Fruit fly (Drosophila melanogaster) whole organism, embryonic: ENCODE results near the gene TFAM.

Source experiments
- Sry-δ ChIP-seq: fragments of 200-800 bp; sonication (Bioruptor generic); optimal IDR thresholded peaks from 2 replicates; lab custom pipeline; 2016; ENCODE audit warnings: missing biosample characterization, missing genetic modification characterization
- gt ChIP-seq: fragments of 200-800 bp; sonication (Bioruptor generic); IDR thresholded peaks from 2 replicates; pipeline ENCODE4 v1.3.6; 2022; ENCODE audit warnings: missing biosample characterization, missing genetic modification characterization

DNA sequence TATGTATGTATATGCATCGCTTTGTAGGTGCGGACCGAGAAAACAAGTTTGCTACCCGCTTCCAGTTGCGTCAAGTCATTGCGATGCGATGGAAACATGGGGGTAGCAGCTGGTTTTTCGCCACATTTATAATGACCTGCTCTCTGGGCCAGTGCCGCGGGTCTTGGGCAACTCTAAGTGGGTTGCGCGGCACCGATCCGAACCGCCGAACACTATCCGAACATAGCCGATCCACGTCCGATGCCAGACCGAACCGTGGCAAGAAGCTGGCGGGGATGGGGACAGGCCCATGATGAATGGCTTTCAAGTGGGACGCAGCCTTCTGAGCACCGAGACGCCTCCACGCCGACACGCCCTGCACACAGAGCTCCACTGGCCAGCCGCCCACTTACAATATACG is 27.3 kb upstream of the TFAM start:
- TF ChIP-seq gt (GFP tag; lab: Robert Waterston, UW) (no peak), Sry-δ (GFP tag; lab: Kevin White, UChicago) (no peak)
